Worm (Caenorhabditis elegans): ENCODE data around the gene R10E4.1.

- no peak for TF ChIP-seq pha-4 (tag; optimal IDR thresholded peaks at IDR 0.05)
- no peak for TF ChIP-seq snpc-4 (tag; optimal IDR thresholded peaks at IDR 0.05)
- no peak for TF ChIP-seq nhr-28 (tag; optimal IDR thresholded peaks at IDR 0.05)
- no peak for TF ChIP-seq mep-1 (tag; optimal IDR thresholded peaks at IDR 0.05)
- TF ChIP-seq nhr-237 (tag; optimal IDR thresholded peaks at IDR 0.05), result no peak
- TF ChIP-seq ztf-11 (tag; optimal IDR thresholded peaks at IDR 0.05), result no peak
- TF ChIP-seq unc-62 (GFP tag; optimal IDR thresholded peaks at IDR 0.05), result no peak
- no peak for TF ChIP-seq elt-3 (tag; optimal IDR thresholded peaks at IDR 0.05)
- no peak for TF ChIP-seq nhr-76 (tag; optimal IDR thresholded peaks at IDR 0.05)
Measured at ce11 chrIII:4240126-4240525, 29.4 kb upstream of the R10E4.1 start.

Data from whole organism, mixed stage, embryonic.